Fruit fly (Drosophila melanogaster): Measurements from ENCODE around the gene CG31998.

DNA sequence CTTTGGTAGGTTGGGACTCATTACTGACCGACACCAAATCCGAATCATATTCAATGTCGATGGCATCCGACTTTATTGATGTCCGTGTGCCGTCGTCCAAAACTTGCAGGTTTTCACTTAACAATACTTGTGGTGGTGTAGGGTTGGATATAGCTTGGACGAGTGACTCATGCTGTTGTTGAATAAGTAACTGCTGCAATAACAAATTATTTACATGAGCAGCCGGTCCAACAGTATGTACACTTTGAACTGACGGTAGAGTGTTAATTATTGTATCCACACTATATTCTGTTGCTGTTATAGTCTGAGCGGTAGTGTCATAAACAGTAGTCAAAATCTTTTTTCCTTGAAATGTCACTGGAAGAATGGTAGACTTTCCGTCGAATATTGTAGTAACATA, 38.2 kb downstream of the CG31998 start:
- TF ChIP-seq OdsH (GFP tag; optimal IDR thresholded peaks at IDR 0.05) (no peak), Rel (GFP tag; optimal IDR thresholded peaks at IDR 0.05) (no peak), Rel (tag; optimal IDR thresholded peaks at IDR 0.05) (no peak), Sp1 (GFP tag; optimal IDR thresholded peaks at IDR 0.05) (no peak), Myc (optimal IDR thresholded peaks at IDR 0.05) (no peak), Dfd (GFP tag; optimal IDR thresholded peaks at IDR 0.05) (no peak), Vsx2 (GFP tag; optimal IDR thresholded peaks at IDR 0.05; ENCODE audit: partially characterized antibody) (no peak), jim (GFP tag; optimal IDR thresholded peaks at IDR 0.05) (no peak)

Data from whole organism, wandering third instar larva.